Worm (Caenorhabditis elegans): ENCODE data around the gene F28C10.1.

DNA sequence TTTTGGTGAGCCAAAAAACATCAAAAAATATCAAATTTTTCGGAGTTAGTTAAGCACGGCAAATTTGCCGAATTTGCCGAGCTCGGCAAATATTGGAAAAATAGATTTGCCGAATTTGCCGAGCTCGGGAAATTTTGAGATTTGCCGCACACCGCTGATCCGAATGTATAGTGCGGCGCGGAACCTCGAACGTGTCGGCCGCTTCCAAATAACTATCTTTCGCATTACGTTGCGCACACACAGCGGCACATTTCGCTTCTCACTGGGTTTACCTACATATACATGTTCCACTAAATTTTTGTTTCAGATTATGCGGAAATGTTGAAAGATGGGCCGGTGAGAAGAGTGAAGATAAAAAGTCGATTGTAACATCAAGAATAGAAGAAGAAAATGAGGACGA, 46.1 kb upstream of the F28C10.1 start:
- TF ChIP-seq ceh-6 (GFP tag; optimal IDR thresholded peaks at IDR 0.05) (no peak), sox-4 (tag; optimal IDR thresholded peaks at IDR 0.05) (no peak), ahr-1 (tag; optimal IDR thresholded peaks at IDR 0.05) (no peak), tbx-7 (tag; optimal IDR thresholded peaks at IDR 0.05) (no peak), dve-1 (tag; optimal IDR thresholded peaks at IDR 0.05) (no peak), ceh-14 (tag; optimal IDR thresholded peaks at IDR 0.05) (no peak), ama-1 (optimal IDR thresholded peaks at IDR 0.05) (no peak), ets-4 (tag; optimal IDR thresholded peaks at IDR 0.05) (no peak), hlh-13 (GFP tag; optimal IDR thresholded peaks at IDR 0.05) (no peak), tbx-2 (tag; optimal IDR thresholded peaks at IDR 0.05) (no peak), elt-4 (tag; optimal IDR thresholded peaks at IDR 0.05) (no peak), nfya-1 (tag; optimal IDR thresholded peaks at IDR 0.05) (no peak)

All from whole organism, late embryonic.